Worm (Caenorhabditis elegans) whole organism, L2 larva: ENCODE measurements around the gene odr-7.

ENCODE experiments used
- C34F6.9 ChIP-seq: fragments of 150-350 bp; optimal IDR thresholded peaks from 2 replicates; lab custom pipeline; 2014; ENCODE audit warnings: missing biosample characterization, missing genetic modification characterization
- F13H6.1 ChIP-seq: sonication (generic microtip); optimal IDR thresholded peaks from 2 replicates; lab custom pipeline; 2016; ENCODE audit warnings: missing genetic modification characterization, missing compliant biosample characterization
- R02D3.7 ChIP-seq: fragments of 150-350 bp; optimal IDR thresholded peaks from 2 replicates; lab custom pipeline; 2014; ENCODE audit warnings: missing biosample characterization, missing genetic modification characterization
- Y55F3AM.14 ChIP-seq: fragments of 200-800 bp; sonication (Bioruptor generic); optimal IDR thresholded peaks from 2 replicates; lab custom pipeline; 2018; ENCODE audit warnings: mild to moderate bottlenecking, missing genetic modification characterization, missing compliant biosample characterization
- ZK546.5 ChIP-seq: sonication (generic microtip); optimal IDR thresholded peaks from 2 replicates; lab custom pipeline; 2017; ENCODE audit warnings: missing biosample characterization, missing genetic modification characterization
- alr-1 ChIP-seq: fragments of 150-350 bp; optimal IDR thresholded peaks from 2 replicates; lab custom pipeline; 2014; ENCODE audit warnings: missing biosample characterization, missing genetic modification characterization
- aly-2 ChIP-seq: fragments of 150-350 bp; optimal IDR thresholded peaks from 2 replicates; lab custom pipeline; 2014; ENCODE audit warnings: missing biosample characterization, missing genetic modification characterization
- blmp-1 ChIP-seq: sonication (generic microtip); optimal IDR thresholded peaks from 2 replicates; lab custom pipeline; 2017; ENCODE audit warnings: missing genetic modification characterization, mild to moderate bottlenecking, missing compliant biosample characterization, antibody characterized with exemption, moderate library complexity; ENCODE audit not compliant: insufficient read depth
- ceh-16 ChIP-seq: fragments of 150-350 bp; optimal IDR thresholded peaks from 2 replicates; lab custom pipeline; 2014; ENCODE audit warnings: missing biosample characterization, missing genetic modification characterization
- ceh-82 ChIP-seq: fragments of 150-350 bp; optimal IDR thresholded peaks from 2 replicates; lab custom pipeline; 2014; ENCODE audit warnings: missing biosample characterization, missing genetic modification characterization
- crh-2 ChIP-seq: sonication (generic microtip); optimal IDR thresholded peaks from 2 replicates; lab custom pipeline; 2017; ENCODE audit warnings: missing biosample characterization, missing genetic modification characterization
- egl-27 ChIP-seq: sonication (generic microtip); optimal IDR thresholded peaks from 3 replicates; lab custom pipeline; 2017; ENCODE audit warnings: missing biosample characterization, missing genetic modification reagents, missing genetic modification characterization
- elt-1 ChIP-seq: fragments of 150-350 bp; optimal IDR thresholded peaks from 2 replicates; lab custom pipeline; 2014; ENCODE audit warnings: missing biosample characterization, missing genetic modification characterization
- elt-3 ChIP-seq: sonication (generic microtip); optimal IDR thresholded peaks from 2 replicates; lab custom pipeline; 2017; ENCODE audit warnings: missing biosample characterization, missing genetic modification characterization
- fos-1 ChIP-seq: fragments of 150-350 bp; optimal IDR thresholded peaks from 2 replicates; lab custom pipeline; 2014; ENCODE audit warnings: missing biosample characterization, missing genetic modification characterization
- gmeb-1 ChIP-seq: fragments of 150-350 bp; optimal IDR thresholded peaks from 2 replicates; lab custom pipeline; 2014; ENCODE audit warnings: missing biosample characterization, missing genetic modification characterization
- lin-11 ChIP-seq: fragments of 150-350 bp; sonication (generic microtip); optimal IDR thresholded peaks from 2 replicates; lab custom pipeline; 2014; ENCODE audit warnings: missing biosample characterization, missing genetic modification characterization, inconsistent platforms, mixed read lengths
- lin-13 ChIP-seq: fragments of 150-350 bp; optimal IDR thresholded peaks from 2 replicates; lab custom pipeline; 2014; ENCODE audit warnings: missing biosample characterization, missing genetic modification reagents, missing genetic modification characterization
- lin-39 ChIP-seq: fragments of 150-350 bp; optimal IDR thresholded peaks from 2 replicates; lab custom pipeline; 2014; ENCODE audit warnings: missing biosample characterization, missing genetic modification reagents, missing genetic modification characterization
- lsy-2 ChIP-seq, 2 experiments: fragments of 150-350 bp in 1 of 2; sonication (generic microtip) in 1 of 2; optimal IDR thresholded peaks; 2 replicates each; lab custom pipeline; 2014 to 2017; ENCODE audit warnings: missing biosample characterization in 2 of 2, missing genetic modification characterization in 2 of 2
- mbf-1 ChIP-seq: sonication (generic microtip); optimal IDR thresholded peaks from 2 replicates; lab custom pipeline; 2017; ENCODE audit warnings: missing biosample characterization, missing genetic modification characterization
- nhr-10 ChIP-seq: sonication (generic microtip); optimal IDR thresholded peaks from 2 replicates; lab custom pipeline; 2017; ENCODE audit warnings: missing biosample characterization, missing genetic modification characterization
- nhr-11 ChIP-seq: fragments of 150-350 bp; optimal IDR thresholded peaks from 2 replicates; lab custom pipeline; 2014; ENCODE audit warnings: missing biosample characterization, missing genetic modification characterization
- nhr-129 ChIP-seq: fragments of 150-350 bp; optimal IDR thresholded peaks from 2 replicates; lab custom pipeline; 2014; ENCODE audit warnings: missing biosample characterization, missing genetic modification characterization
- nhr-21 ChIP-seq: fragments of 150-350 bp; optimal IDR thresholded peaks from 2 replicates; lab custom pipeline; 2014; ENCODE audit warnings: missing biosample characterization, missing genetic modification characterization
- nhr-237 ChIP-seq: fragments of 150-350 bp; optimal IDR thresholded peaks from 2 replicates; lab custom pipeline; 2014; ENCODE audit warnings: missing biosample characterization, missing genetic modification characterization
- nhr-6 ChIP-seq: fragments of 150-350 bp; optimal IDR thresholded peaks from 2 replicates; lab custom pipeline; 2014; ENCODE audit warnings: missing biosample characterization, missing genetic modification characterization
- nhr-77 ChIP-seq: fragments of 150-350 bp; optimal IDR thresholded peaks from 2 replicates; lab custom pipeline; 2014; ENCODE audit warnings: missing biosample characterization, missing genetic modification characterization
- sem-4 ChIP-seq: fragments of 150-350 bp; optimal IDR thresholded peaks from 2 replicates; lab custom pipeline; 2014; ENCODE audit warnings: missing biosample characterization, missing genetic modification reagents, missing genetic modification characterization
- skn-1 ChIP-seq: sonication (generic microtip); optimal IDR thresholded peaks from 2 replicates; lab custom pipeline; 2017; ENCODE audit warnings: missing biosample characterization, missing genetic modification characterization
- sma-3 ChIP-seq: sonication (generic microtip); optimal IDR thresholded peaks from 2 replicates; lab custom pipeline; 2016; ENCODE audit warnings: missing genetic modification reagents, missing genetic modification characterization, missing compliant biosample characterization
- sma-9 ChIP-seq, 2 experiments: fragments of 150-350 bp in 1 of 2; sonication (generic microtip) in 1 of 2; optimal IDR thresholded peaks; 2 replicates each; lab custom pipeline; 2014 to 2016; ENCODE audit warnings: missing genetic modification characterization in 2 of 2, mild to moderate bottlenecking in 1 of 2, missing biosample characterization in 1 of 2, missing compliant biosample characterization in 1 of 2, missing genetic modification reagents in 1 of 2, moderate library complexity in 1 of 2
- unc-39 ChIP-seq: fragments of 150-350 bp; optimal IDR thresholded peaks from 2 replicates; lab custom pipeline; 2014; ENCODE audit warnings: missing biosample characterization, missing genetic modification characterization
- ztf-1 ChIP-seq: fragments of 200-800 bp; sonication (Bioruptor generic); conservative IDR thresholded peaks from 2 replicates; pipeline ENCODE4 v1.3.6; 2022; ENCODE audit warnings: missing genetic modification characterization, missing compliant biosample characterization
- ztf-11 ChIP-seq: sonication (generic microtip); optimal IDR thresholded peaks from 2 replicates; lab custom pipeline; 2017; ENCODE audit warnings: missing biosample characterization, missing genetic modification characterization
- ztf-4 ChIP-seq: fragments of 150-350 bp; optimal IDR thresholded peaks from 2 replicates; lab custom pipeline; 2014; ENCODE audit warnings: missing biosample characterization, missing genetic modification characterization

odr-7 gene

ce11 chrX:12467660-12468111 is 6.2 kb upstream of the odr-7 start, which contains the start of gene myo-2:
Gene myo-2 (plus strand): TSS chrX:12468061.
- peak; percentile 28 for TF ChIP-seq F13H6.1 (tag; lab: Kevin White, UChicago)
- TF ChIP-seq lsy-2 (tag; optimal IDR thresholded peaks at IDR 0.05; lab: Kevin White, UChicago): no peak

ce11 chrX:12466769-12467168 is 5.3 kb upstream of the odr-7 start, which contains the start of gene cdf-2:
Gene cdf-2 (minus strand): TSS chrX:12466917.
- TF ChIP-seq nhr-129 (tag; lab: Kevin White, UChicago) (no peak), elt-1 (tag; lab: Kevin White, UChicago) (no peak), sma-9 (GFP tag; optimal IDR thresholded peaks at IDR 0.05; lab: Kevin White, UChicago) (peak; percentile 38), sma-9 (tag; optimal IDR thresholded peaks at IDR 0.05; lab: Kevin White, UChicago) (no peak), lin-11 (tag; lab: Kevin White, UChicago) (no peak), fos-1 (tag; lab: Kevin White, UChicago) (peak; percentile 46)

- TF ChIP-seq ZK546.5 (tag; lab: Kevin White, UChicago): no peak
- no peak for TF ChIP-seq ceh-82 (tag; lab: Kevin White, UChicago)
- TF ChIP-seq unc-39 (tag; lab: Kevin White, UChicago): no peak
- no peak for TF ChIP-seq nhr-6 (tag; lab: Kevin White, UChicago)
- TF ChIP-seq nhr-77 (tag; lab: Kevin White, UChicago): no peak
- TF ChIP-seq aly-2: no peak
- TF ChIP-seq C34F6.9 (tag; lab: Kevin White, UChicago): no peak
- no peak for TF ChIP-seq blmp-1 (tag; lab: Kevin White, UChicago)
- no peak for TF ChIP-seq sem-4 (tag; lab: Kevin White, UChicago)
- TF ChIP-seq R02D3.7: no peak
- no peak for TF ChIP-seq nhr-10 (tag; lab: Kevin White, UChicago)
- no peak for TF ChIP-seq nhr-237 (tag; lab: Kevin White, UChicago)
- no peak for TF ChIP-seq gmeb-1
- TF ChIP-seq lin-11 (tag; lab: Kevin White, UChicago): no peak
- TF ChIP-seq ztf-1 (GFP tag; lab: Robert Waterston, UW): no peak
- TF ChIP-seq lin-13 (GFP tag; lab: Kevin White, UChicago): no peak
These were observed 2.0 kb upstream of the odr-7 start, which contains the start of gene T18D3.5 for ce11 chrX:12463504-12463903. Gene T18D3.5 (plus strand): TSS chrX:12463804.

ce11 chrX:12458021-12458420 is 3.4 kb downstream of the odr-7 start:
- peak in 1 of 2 experiments; percentile 57 for TF ChIP-seq lsy-2 (tag; optimal IDR thresholded peaks at IDR 0.05; lab: Kevin White, UChicago)
- TF ChIP-seq ztf-11 (tag; lab: Kevin White, UChicago): no peak
- no peak for TF ChIP-seq nhr-11
- TF ChIP-seq gmeb-1: peak; percentile 43
- peak; percentile 19 for TF ChIP-seq nhr-6 (tag; lab: Kevin White, UChicago)
- peak; percentile 84 for TF ChIP-seq nhr-129 (tag; lab: Kevin White, UChicago)
- peak; percentile 50 for TF ChIP-seq crh-2 (tag; lab: Kevin White, UChicago)
- peak; percentile 15 for TF ChIP-seq ceh-16 (tag; lab: Kevin White, UChicago)
- TF ChIP-seq F13H6.1 (tag; lab: Kevin White, UChicago): peak; percentile 70
- peak; percentile 47 for TF ChIP-seq lin-13 (GFP tag; lab: Kevin White, UChicago)
- TF ChIP-seq sma-9 (GFP tag; optimal IDR thresholded peaks at IDR 0.05; lab: Kevin White, UChicago): peak; percentile 73
- no peak for TF ChIP-seq sma-9 (tag; optimal IDR thresholded peaks at IDR 0.05; lab: Kevin White, UChicago)
- TF ChIP-seq Y55F3AM.14 (GFP tag; lab: Kevin White, UChicago): peak; percentile 21
- no peak for TF ChIP-seq lin-39
- TF ChIP-seq sem-4 (tag; lab: Kevin White, UChicago): peak; percentile 47
- peak; percentile 11 for TF ChIP-seq ztf-4 (tag; lab: Kevin White, UChicago)
- no peak for TF ChIP-seq skn-1 (tag; lab: Kevin White, UChicago)
- no peak for TF ChIP-seq ZK546.5 (tag; lab: Kevin White, UChicago)
- no peak for TF ChIP-seq mbf-1 (tag; lab: Kevin White, UChicago)
- peak; percentile 56 for TF ChIP-seq egl-27
- TF ChIP-seq elt-3 (tag; lab: Kevin White, UChicago): no peak
- TF ChIP-seq C34F6.9 (tag; lab: Kevin White, UChicago): no peak
- peak; percentile 62 for TF ChIP-seq sma-3 (GFP tag; lab: Kevin White, UChicago)
- peak; percentile 20 for TF ChIP-seq fos-1 (tag; lab: Kevin White, UChicago)
- no peak for TF ChIP-seq alr-1 (tag; lab: Kevin White, UChicago)
- TF ChIP-seq nhr-21 (tag; lab: Kevin White, UChicago): peak; percentile 83
- TF ChIP-seq, all 48 proteins: peak for 16
